Worm (Caenorhabditis elegans) whole organism, young adult: ENCODE data around the gene srh-92.

Source experiments
- C06A6.2 ChIP-seq: fragments of 200-800 bp; sonication (Bioruptor generic); conservative IDR thresholded peaks from 2 replicates; pipeline ENCODE4 v1.3.6; 2022; ENCODE audit warnings: missing genetic modification characterization, missing compliant biosample characterization
- F22D6.2 ChIP-seq: sonication (generic microtip); optimal IDR thresholded peaks from 2 replicates; lab custom pipeline; 2016; ENCODE audit warnings: mild to moderate bottlenecking, missing genetic modification characterization, missing compliant biosample characterization
- F33H1.4 ChIP-seq: fragments of 200-800 bp; sonication (Bioruptor generic); IDR thresholded peaks from 2 replicates; pipeline ENCODE4 v1.3.6; 2022; ENCODE audit warnings: missing genetic modification reagents, missing genetic modification characterization, missing compliant biosample characterization
- F52B5.7 ChIP-seq: sonication (generic microtip); optimal IDR thresholded peaks from 2 replicates; lab custom pipeline; 2016; ENCODE audit warnings: mild to moderate bottlenecking, missing genetic modification characterization, missing compliant biosample characterization
- K11D2.4 ChIP-seq: fragments of 200-800 bp; sonication (Bioruptor generic); IDR thresholded peaks from 2 replicates; pipeline ENCODE4 v1.3.6; 2022; ENCODE audit warnings: missing genetic modification reagents, missing genetic modification characterization, missing compliant biosample characterization
- Y53G8AR.9 ChIP-seq: fragments of 200-800 bp; sonication (Bioruptor generic); conservative IDR thresholded peaks from 2 replicates; pipeline ENCODE4 v1.3.6; 2022; ENCODE audit warnings: missing genetic modification reagents, missing genetic modification characterization, missing compliant biosample characterization
- ZK185.1 ChIP-seq: sonication (generic microtip); optimal IDR thresholded peaks from 2 replicates; lab custom pipeline; 2016; ENCODE audit warnings: mild to moderate bottlenecking, missing genetic modification characterization, missing compliant biosample characterization; ENCODE audit not compliant: poor library complexity, severe bottlenecking
- ama-1 ChIP-seq, 3 experiments: fragments of 150-350 bp in 1 of 3; sonication (generic microtip) in 2 of 3; optimal IDR thresholded peaks; 2 replicates each; lab custom pipeline; 2014 to 2018; ENCODE audit warnings: missing biosample characterization in 2 of 3, missing genetic modification characterization in 2 of 3, missing genetic modification reagents in 2 of 3
- atf-7 ChIP-seq: sonication (generic microtip); optimal IDR thresholded peaks from 2 replicates; lab custom pipeline; 2017; ENCODE audit warnings: mild to moderate bottlenecking, missing genetic modification characterization, missing compliant biosample characterization
- attf-6 ChIP-seq: fragments of 200-800 bp; sonication (Bioruptor generic); IDR thresholded peaks from 2 replicates; pipeline ENCODE4 v1.3.6; 2022; ENCODE audit warnings: missing genetic modification reagents, missing genetic modification characterization, missing compliant biosample characterization
- chd-7 ChIP-seq: sonication (generic microtip); optimal IDR thresholded peaks from 2 replicates; lab custom pipeline; 2016; ENCODE audit warnings: mild to moderate bottlenecking, missing genetic modification characterization, moderate library complexity, missing compliant biosample characterization
- die-1 ChIP-seq: sonication (generic microtip); optimal IDR thresholded peaks from 2 replicates; lab custom pipeline; 2016; ENCODE audit warnings: missing genotype, mild to moderate bottlenecking, missing genetic modification characterization, missing compliant biosample characterization
- dpl-1 ChIP-seq: fragments of 150-350 bp; optimal IDR thresholded peaks from 2 replicates; lab custom pipeline; 2014; ENCODE audit warnings: missing biosample characterization, missing genetic modification reagents, missing genetic modification characterization
- egl-18 ChIP-seq: fragments of 200-800 bp; sonication (Bioruptor generic); IDR thresholded peaks from 2 replicates; pipeline ENCODE4 v1.3.6; 2022; ENCODE audit warnings: missing genetic modification reagents, missing genetic modification characterization, missing compliant biosample characterization
- fkh-3 ChIP-seq: sonication (generic microtip); optimal IDR thresholded peaks from 2 replicates; lab custom pipeline; 2016; ENCODE audit warnings: mild to moderate bottlenecking, missing genetic modification characterization, missing compliant biosample characterization
- hsf-1 ChIP-seq: fragments of 200-800 bp; sonication (Bioruptor generic); IDR thresholded peaks from 2 replicates; pipeline ENCODE4 v1.3.6; 2022; ENCODE audit warnings: missing genetic modification reagents, missing genetic modification characterization, missing compliant biosample characterization
- lag-1 ChIP-seq: fragments of 200-800 bp; sonication (Bioruptor generic); IDR thresholded peaks from 2 replicates; pipeline ENCODE4 v1.3.6; 2022; ENCODE audit warnings: missing genetic modification reagents, missing genetic modification characterization, missing compliant biosample characterization
- lin-26 ChIP-seq: fragments of 200-800 bp; sonication (Bioruptor generic); IDR thresholded peaks from 2 replicates; pipeline ENCODE4 v1.3.6; 2022; ENCODE audit warnings: missing genetic modification reagents, missing genetic modification characterization, missing compliant biosample characterization
- lin-40 ChIP-seq: sonication (generic microtip); optimal IDR thresholded peaks from 2 replicates; lab custom pipeline; 2016; ENCODE audit warnings: missing genetic modification characterization, mild to moderate bottlenecking, missing compliant biosample characterization, missing genotype, missing genetic modification reagents
- mcd-1 ChIP-seq: fragments of 200-800 bp; sonication (Bioruptor generic); IDR thresholded peaks from 2 replicates; pipeline ENCODE4 v1.3.6; 2022; ENCODE audit warnings: missing genetic modification reagents, missing genetic modification characterization, missing compliant biosample characterization
- nfyb-1 ChIP-seq: fragments of 200-800 bp; sonication (Bioruptor generic); IDR thresholded peaks from 2 replicates; pipeline ENCODE4 v1.3.6; 2022; ENCODE audit warnings: missing genetic modification reagents, missing genetic modification characterization, missing compliant biosample characterization
- pbrm-1 ChIP-seq: fragments of 200-800 bp; sonication (Bioruptor generic); IDR thresholded peaks from 2 replicates; pipeline ENCODE4 v1.3.6; 2022; ENCODE audit warnings: missing genetic modification reagents, missing genetic modification characterization, missing compliant biosample characterization
- rpc-1 ChIP-seq, 2 experiments: fragments of 150-350 bp in 1 of 2; sonication (generic microtip) in 1 of 2; optimal IDR thresholded peaks; 2 replicates each; lab custom pipeline; 2014 to 2018; ENCODE audit warnings: missing biosample characterization in 1 of 2, missing genetic modification characterization in 1 of 2, missing genetic modification reagents in 1 of 2, missing genotype in 1 of 2
- sdz-38 ChIP-seq: sonication (generic microtip); optimal IDR thresholded peaks from 2 replicates; lab custom pipeline; 2016; ENCODE audit warnings: missing genotype, missing genetic modification characterization, missing compliant biosample characterization
- snpc-3.4 ChIP-seq: sonication (generic microtip); optimal IDR thresholded peaks from 2 replicates; lab custom pipeline; 2017; ENCODE audit warnings: missing genetic modification characterization, mild to moderate bottlenecking, missing compliant biosample characterization, antibody characterized with exemption, moderate library complexity, missing genotype, missing genetic modification reagents
- somi-1 ChIP-seq: fragments of 200-800 bp; sonication (Bioruptor generic); optimal IDR thresholded peaks from 2 replicates; lab custom pipeline; 2018; ENCODE audit warnings: mild to moderate bottlenecking, missing genetic modification characterization, missing compliant biosample characterization
- tbp1 ChIP-seq: fragments of 200-800 bp; sonication (Bioruptor generic); optimal IDR thresholded peaks from 2 replicates; lab custom pipeline; 2018; ENCODE audit warnings: mild to moderate bottlenecking, missing genetic modification characterization, missing compliant biosample characterization
- tbx-9 ChIP-seq: sonication (generic microtip); optimal IDR thresholded peaks from 2 replicates; lab custom pipeline; 2016; ENCODE audit warnings: borderline replicate concordance, missing genetic modification characterization, inconsistent platforms, missing compliant biosample characterization
- unc-62 ChIP-seq: fragments of 150-350 bp; optimal IDR thresholded peaks from 2 replicates; lab custom pipeline; 2014; ENCODE audit warnings: missing biosample characterization, missing genetic modification reagents, missing genetic modification characterization
- ztf-26 ChIP-seq: sonication (generic microtip); optimal IDR thresholded peaks from 2 replicates; lab custom pipeline; 2017; ENCODE audit warnings: missing genetic modification characterization, missing compliant biosample characterization

The srh-92 gene

ce11 chrV:7420162-7420561, 40.6 kb downstream of the srh-92 start, which contains the start of gene srxa-4 (continued):
- TF ChIP-seq snpc-3.4 (tag; lab: Kevin White, UChicago) (no peak), attf-6 (GFP tag; lab: Robert Waterston, UW) (no peak), egl-18 (no peak), hsf-1 (GFP tag; lab: Robert Waterston, UW) (no peak)

ce11 chrV:7417018-7417716, 43.6 kb downstream of the srh-92 start, which contains the start of gene srw-67:
Gene srw-67, plus strand, starts transcription at chrV:7417660.
- TF ChIP-seq fkh-3 (tag; lab: Kevin White, UChicago), result no peak
- TF ChIP-seq tbx-9 (tag; lab: Kevin White, UChicago), result no peak
- no peak for TF ChIP-seq rpc-1 (optimal IDR thresholded peaks at IDR 0.05; lab: Kevin White, UChicago)
- TF ChIP-seq rpc-1 (tag; optimal IDR thresholded peaks at IDR 0.05; lab: Kevin White, UChicago), result no peak
- TF ChIP-seq die-1 (tag; lab: Kevin White, UChicago), result no peak
- no peak for TF ChIP-seq tbp1 (GFP tag; lab: Kevin White, UChicago)
- no peak for TF ChIP-seq sdz-38 (tag; lab: Kevin White, UChicago)

- TF ChIP-seq lag-1 (GFP tag; lab: Robert Waterston, UW), result no peak
- TF ChIP-seq F33H1.4 (GFP tag; lab: Robert Waterston, UW), result no peak
- no peak for TF ChIP-seq unc-62
- no peak for TF ChIP-seq rpc-1 (optimal IDR thresholded peaks at IDR 0.05; lab: Kevin White, UChicago)
- TF ChIP-seq rpc-1 (tag; optimal IDR thresholded peaks at IDR 0.05; lab: Kevin White, UChicago), result no peak
These were observed 44.2 kb downstream of the srh-92 start for ce11 chrV:7416569-7416968.

- peak; percentile 76 for TF ChIP-seq somi-1 (GFP tag; lab: Kevin White, UChicago)
- TF ChIP-seq mcd-1 (GFP tag; lab: Robert Waterston, UW), result no peak
- no peak for TF ChIP-seq pbrm-1 (GFP tag; lab: Robert Waterston, UW)
- TF ChIP-seq F52B5.7 (tag; lab: Kevin White, UChicago), result no peak
- peak; percentile 69 for TF ChIP-seq atf-7
- 0 out of 2 replicates have a peak, but pooled peaks have one; percentile 13 for TF ChIP-seq K11D2.4 (GFP tag; lab: Robert Waterston, UW)
- TF ChIP-seq F22D6.2 (tag; lab: Kevin White, UChicago), result peak; percentile 21
- TF ChIP-seq ZK185.1 (tag; lab: Kevin White, UChicago), result peak; percentile 43
- peak; percentile 7 for TF ChIP-seq chd-7 (tag; lab: Kevin White, UChicago)
- peak; percentile 35 for TF ChIP-seq lin-40
- TF ChIP-seq ztf-26, result peak; percentile 79
- peak; percentile 34; the same call in 1 of the 2 replicates for TF ChIP-seq C06A6.2 (GFP tag; lab: Robert Waterston, UW)
- 0 out of 2 replicates have a peak, but pooled peaks have one; percentile 33 for TF ChIP-seq Y53G8AR.9 (GFP tag; lab: Robert Waterston, UW)
- peak; percentile 74 for TF ChIP-seq nfyb-1 (GFP tag; lab: Robert Waterston, UW)
- TF ChIP-seq dpl-1 (GFP tag; lab: Kevin White, UChicago), result no peak
- TF ChIP-seq ama-1 (optimal IDR thresholded peaks at IDR 0.05; lab: Kevin White, UChicago), result peak; percentile 96
- TF ChIP-seq ama-1 (GFP tag; optimal IDR thresholded peaks at IDR 0.05; lab: Kevin White, UChicago), result no peak
- 0 out of 2 replicates have a peak, but pooled peaks have one; percentile 27 for TF ChIP-seq lin-26 (GFP tag; lab: Robert Waterston, UW)
These were observed 44.9 kb downstream of the srh-92 start, which contains the start of gene F18E3.13 for ce11 chrV:7415780-7416428. Gene F18E3.13, plus strand, starts transcription at chrV:7416164.
